Fruit fly (Drosophila melanogaster): ENCODE data around the gene Dop1R2.

- TF ChIP-seq psq (optimal IDR thresholded peaks at IDR 0.05) = no peak
- TF ChIP-seq CG8478 (optimal IDR thresholded peaks at IDR 0.05) = no peak
- no peak for TF ChIP-seq pan (optimal IDR thresholded peaks at IDR 0.05)
- no peak for TF ChIP-seq Dll (optimal IDR thresholded peaks at IDR 0.05)
- no peak for TF ChIP-seq usp (GFP tag; optimal IDR thresholded peaks at IDR 0.05)
Measured at dm6 chr3R:29686698-29687097, 26.9 kb upstream of the Dop1R2 start.
